Fruit fly (Drosophila melanogaster) whole organism, embryonic: ENCODE measurements around the gene Ogdh.

Source experiments
- Atf6 ChIP-seq: fragments of 200-800 bp; sonication (Bioruptor generic); IDR thresholded peaks from 2 replicates; pipeline ENCODE4 v1.3.6; 2022; ENCODE audit warnings: missing biosample characterization, missing genetic modification characterization
- BEAF-32 ChIP-seq: fragments of 200-800 bp; sonication (Bioruptor generic); optimal IDR thresholded peaks from 3 replicates; lab custom pipeline; 2017; ENCODE audit warnings: missing biosample characterization, missing genetic modification characterization, mild to moderate bottlenecking, moderate library complexity, missing genetic modification reagents
- CG11504 ChIP-seq: fragments of 200-800 bp; sonication (Bioruptor generic); optimal IDR thresholded peaks from 3 replicates; lab custom pipeline; 2019; ENCODE audit warnings: missing biosample characterization, mild to moderate bottlenecking, missing genetic modification characterization, moderate library complexity
- CG11696 ChIP-seq: fragments of 200-800 bp; sonication (Bioruptor generic); IDR thresholded peaks from 2 replicates; pipeline ENCODE4 v1.3.6; 2022; ENCODE audit warnings: missing biosample characterization, missing genetic modification characterization
- CG14014 ChIP-seq: fragments of 200-800 bp; sonication (Bioruptor generic); IDR thresholded peaks from 2 replicates; pipeline ENCODE4 v1.3.6; 2022; ENCODE audit warnings: missing biosample characterization, missing genetic modification characterization
- CG14965 ChIP-seq: fragments of 200-800 bp; sonication (Bioruptor generic); optimal IDR thresholded peaks from 2 replicates; lab custom pipeline; 2016; ENCODE audit warnings: missing biosample characterization, missing genetic modification characterization, borderline replicate concordance
- CG16779 ChIP-seq: fragments of 200-800 bp; sonication (Bioruptor generic); IDR thresholded peaks from 2 replicates; pipeline ENCODE4 v1.3.6; 2022; ENCODE audit warnings: missing biosample characterization, missing genetic modification characterization
- CG16815 ChIP-seq: fragments of 200-800 bp; sonication (Bioruptor generic); optimal IDR thresholded peaks from 3 replicates; lab custom pipeline; 2017; ENCODE audit warnings: missing biosample characterization, mild to moderate bottlenecking, missing genetic modification characterization
- CG2199 ChIP-seq: fragments of 200-800 bp; sonication (Bioruptor generic); IDR thresholded peaks from 3 replicates; pipeline ENCODE4 v1.3.6; 2022; ENCODE audit warnings: missing biosample characterization, missing genetic modification characterization
- CG30403 ChIP-seq: fragments of 200-800 bp; sonication (Bioruptor generic); optimal IDR thresholded peaks from 3 replicates; lab custom pipeline; 2016; ENCODE audit warnings: missing biosample characterization, missing genetic modification characterization
- CG3163 ChIP-seq: fragments of 200-800 bp; sonication (Bioruptor generic); optimal IDR thresholded peaks from 3 replicates; lab custom pipeline; 2016; ENCODE audit warnings: missing biosample characterization, missing genetic modification characterization
- CG33213 ChIP-seq: fragments of 200-800 bp; sonication (Bioruptor generic); optimal IDR thresholded peaks from 3 replicates; lab custom pipeline; 2016; ENCODE audit warnings: missing biosample characterization, missing genetic modification characterization
- CG34422 ChIP-seq: fragments of 200-800 bp; sonication (Bioruptor generic); IDR thresholded peaks from 3 replicates; pipeline ENCODE4 v1.3.6; 2022; ENCODE audit warnings: missing biosample characterization, missing genetic modification characterization
- CG3838 ChIP-seq: fragments of 200-800 bp; sonication (Bioruptor generic); optimal IDR thresholded peaks from 3 replicates; lab custom pipeline; 2016; ENCODE audit warnings: missing biosample characterization, missing genetic modification characterization
- CG8924 ChIP-seq: fragments of 200-800 bp; optimal IDR thresholded peaks from 3 replicates; lab custom pipeline; 2019; ENCODE audit warnings: missing biosample characterization, mild to moderate bottlenecking, missing genetic modification characterization, moderate library complexity
- CrebB ChIP-seq: fragments of 200-800 bp; sonication (Bioruptor generic); optimal IDR thresholded peaks from 3 replicates; lab custom pipeline; 2018; ENCODE audit warnings: missing biosample characterization, mild to moderate bottlenecking, missing genetic modification characterization
- Dad ChIP-seq: fragments of 200-800 bp; sonication (Bioruptor generic); optimal IDR thresholded peaks from 3 replicates; lab custom pipeline; 2016; ENCODE audit warnings: missing biosample characterization, missing genetic modification characterization
- Deaf1 ChIP-seq: fragments of 200-800 bp; optimal IDR thresholded peaks from 3 replicates; lab custom pipeline; 2019; ENCODE audit warnings: missing biosample characterization, mild to moderate bottlenecking, missing genetic modification characterization, moderate library complexity
- Dek ChIP-seq: fragments of 200-800 bp; sonication (Bioruptor generic); optimal IDR thresholded peaks from 3 replicates; lab custom pipeline; 2019; ENCODE audit warnings: missing biosample characterization, mild to moderate bottlenecking, missing genetic modification characterization, moderate library complexity
- GATAe ChIP-seq: fragments of 200-800 bp; sonication (Bioruptor generic); conservative IDR thresholded peaks from 2 replicates; pipeline ENCODE4 v1.3.6; 2022; ENCODE audit warnings: missing biosample characterization, missing genetic modification characterization
- HLH3B ChIP-seq: fragments of 200-800 bp; sonication (Bioruptor generic); IDR thresholded peaks from 2 replicates; pipeline ENCODE4 v1.3.6; 2022; ENCODE audit warnings: missing biosample characterization, missing genetic modification characterization
- Mad ChIP-seq: fragments of 200-800 bp; sonication (Bioruptor generic); optimal IDR thresholded peaks from 2 replicates; lab custom pipeline; 2016; ENCODE audit warnings: missing biosample characterization, missing genetic modification characterization
- Max ChIP-seq: fragments of 200-800 bp; sonication (Bioruptor generic); optimal IDR thresholded peaks from 2 replicates; lab custom pipeline; 2016; ENCODE audit warnings: missing biosample characterization, mild to moderate bottlenecking, missing genetic modification characterization
- Nf-YC ChIP-seq: fragments of 200-800 bp; optimal IDR thresholded peaks from 3 replicates; lab custom pipeline; 2019; ENCODE audit warnings: missing biosample characterization, mild to moderate bottlenecking, missing genetic modification characterization, moderate library complexity
- Sin3A ChIP-seq: fragments of >200 bp; optimal IDR thresholded peaks from 2 replicates; lab custom pipeline; 2018
- ab ChIP-seq: fragments of 200-800 bp; sonication (Bioruptor generic); optimal IDR thresholded peaks from 2 replicates; lab custom pipeline; 2016; ENCODE audit warnings: missing biosample characterization, missing genetic modification characterization
- bab2 ChIP-seq: fragments of 200-800 bp; sonication (Bioruptor generic); optimal IDR thresholded peaks from 2 replicates; lab custom pipeline; 2016; ENCODE audit warnings: missing biosample characterization, missing genetic modification characterization
- bbx ChIP-seq: fragments of 200-800 bp; sonication (Bioruptor generic); IDR thresholded peaks from 2 replicates; pipeline ENCODE4 v1.3.6; 2022; ENCODE audit warnings: missing biosample characterization, missing genetic modification characterization; ENCODE audit not compliant: partially characterized antibody
- crc ChIP-seq: fragments of 200-800 bp; sonication (Bioruptor generic); optimal IDR thresholded peaks from 2 replicates; lab custom pipeline; 2016; ENCODE audit warnings: missing biosample characterization, missing genetic modification characterization
- crol ChIP-seq: fragments of 200-800 bp; sonication (Bioruptor generic); IDR thresholded peaks from 2 replicates; pipeline ENCODE4 v1.3.6; 2022; ENCODE audit warnings: missing biosample characterization, missing genetic modification characterization
- dmrt99B ChIP-seq: fragments of 200-800 bp; sonication (Bioruptor generic); optimal IDR thresholded peaks from 2 replicates; lab custom pipeline; 2018; ENCODE audit warnings: missing biosample characterization, mild to moderate bottlenecking, missing genetic modification characterization, moderate library complexity
- eyg ChIP-seq: fragments of 200-800 bp; sonication (Bioruptor generic); optimal IDR thresholded peaks from 3 replicates; lab custom pipeline; 2016; ENCODE audit warnings: missing biosample characterization, missing genetic modification characterization
- fd64A ChIP-seq: fragments of 200-800 bp; sonication (Bioruptor generic); optimal IDR thresholded peaks from 3 replicates; lab custom pipeline; 2018; ENCODE audit warnings: missing biosample characterization, mild to moderate bottlenecking, missing genetic modification characterization
- ham ChIP-seq: fragments of 200-800 bp; sonication (Bioruptor generic); IDR thresholded peaks from 2 replicates; pipeline ENCODE4 v1.3.6; 2022; ENCODE audit warnings: missing biosample characterization, missing genetic modification characterization
- ken ChIP-seq: fragments of 200-800 bp; sonication (Bioruptor generic); IDR thresholded peaks from 3 replicates; pipeline ENCODE4 v1.3.6; 2022; ENCODE audit warnings: missing biosample characterization, missing genetic modification characterization
- klu ChIP-seq: fragments of 200-800 bp; sonication (Bioruptor generic); IDR thresholded peaks from 2 replicates; pipeline ENCODE4 v1.3.6; 2022; ENCODE audit warnings: missing biosample characterization, missing genetic modification characterization
- lab ChIP-seq: fragments of 200-800 bp; sonication (Bioruptor generic); optimal IDR thresholded peaks from 3 replicates; lab custom pipeline; 2017; ENCODE audit warnings: missing biosample characterization, missing genetic modification characterization, mild to moderate bottlenecking, moderate library complexity, missing genetic modification reagents
- lmd ChIP-seq: fragments of 200-800 bp; sonication (Bioruptor generic); IDR thresholded peaks from 2 replicates; pipeline ENCODE4 v1.3.6; 2022; ENCODE audit warnings: missing biosample characterization, missing genetic modification characterization
- oc ChIP-seq: fragments of 200-800 bp; sonication (Bioruptor generic); optimal IDR thresholded peaks from 2 replicates; lab custom pipeline; 2018; ENCODE audit warnings: missing biosample characterization, mild to moderate bottlenecking, missing genetic modification characterization, moderate library complexity
- org-1 ChIP-seq: fragments of 200-800 bp; sonication (Bioruptor generic); optimal IDR thresholded peaks from 2 replicates; lab custom pipeline; 2017; ENCODE audit warnings: missing biosample characterization, missing genetic modification characterization
- phol ChIP-seq: fragments of 200-800 bp; sonication (Bioruptor generic); optimal IDR thresholded peaks from 3 replicates; lab custom pipeline; 2018; ENCODE audit warnings: missing biosample characterization, mild to moderate bottlenecking, missing genetic modification characterization, moderate library complexity
- sc ChIP-seq, 3 experiments: fragments of >200 bp in 2 of 3; fragments of 200-800 bp in 1 of 3; sonication (Bioruptor generic) in 1 of 3; optimal IDR thresholded peaks; 2 replicates in 2 of 3; 3 replicates in 1 of 3; lab custom pipeline; 2017; ENCODE audit warnings: mild to moderate bottlenecking in 1 of 3, missing biosample characterization in 1 of 3, missing genetic modification characterization in 1 of 3, missing genetic modification reagents in 1 of 3
- seq ChIP-seq: fragments of 200-800 bp; sonication (Bioruptor generic); IDR thresholded peaks from 2 replicates; pipeline ENCODE4 v1.3.6; 2022; ENCODE audit warnings: missing biosample characterization, missing genetic modification characterization
- sna ChIP-seq: fragments of 200-800 bp; sonication (Bioruptor generic); IDR thresholded peaks from 2 replicates; pipeline ENCODE4 v1.3.6; 2022; ENCODE audit warnings: missing biosample characterization, missing genetic modification characterization; ENCODE audit not compliant: partially characterized antibody
- stc ChIP-seq: fragments of 200-800 bp; sonication (Bioruptor generic); IDR thresholded peaks from 2 replicates; pipeline ENCODE4 v1.3.6; 2022; ENCODE audit warnings: missing biosample characterization, missing genetic modification characterization
- trh ChIP-seq: fragments of 200-800 bp; sonication (Bioruptor generic); optimal IDR thresholded peaks from 2 replicates; lab custom pipeline; 2016; ENCODE audit warnings: missing biosample characterization, missing genetic modification characterization
- tup ChIP-seq: fragments of 200-800 bp; sonication (Bioruptor generic); optimal IDR thresholded peaks from 2 replicates; lab custom pipeline; 2016; ENCODE audit warnings: missing biosample characterization, mild to moderate bottlenecking, missing genetic modification characterization, moderate library complexity
- yki ChIP-seq: fragments of >200 bp; optimal IDR thresholded peaks from 3 replicates; lab custom pipeline; 2018
- zen2 ChIP-seq: fragments of 200-800 bp; sonication (Bioruptor generic); IDR thresholded peaks from 3 replicates; pipeline ENCODE4 v1.3.6; 2022; ENCODE audit warnings: missing biosample characterization, missing genetic modification characterization; ENCODE audit not compliant: partially characterized antibody

The Ogdh gene

DNA sequence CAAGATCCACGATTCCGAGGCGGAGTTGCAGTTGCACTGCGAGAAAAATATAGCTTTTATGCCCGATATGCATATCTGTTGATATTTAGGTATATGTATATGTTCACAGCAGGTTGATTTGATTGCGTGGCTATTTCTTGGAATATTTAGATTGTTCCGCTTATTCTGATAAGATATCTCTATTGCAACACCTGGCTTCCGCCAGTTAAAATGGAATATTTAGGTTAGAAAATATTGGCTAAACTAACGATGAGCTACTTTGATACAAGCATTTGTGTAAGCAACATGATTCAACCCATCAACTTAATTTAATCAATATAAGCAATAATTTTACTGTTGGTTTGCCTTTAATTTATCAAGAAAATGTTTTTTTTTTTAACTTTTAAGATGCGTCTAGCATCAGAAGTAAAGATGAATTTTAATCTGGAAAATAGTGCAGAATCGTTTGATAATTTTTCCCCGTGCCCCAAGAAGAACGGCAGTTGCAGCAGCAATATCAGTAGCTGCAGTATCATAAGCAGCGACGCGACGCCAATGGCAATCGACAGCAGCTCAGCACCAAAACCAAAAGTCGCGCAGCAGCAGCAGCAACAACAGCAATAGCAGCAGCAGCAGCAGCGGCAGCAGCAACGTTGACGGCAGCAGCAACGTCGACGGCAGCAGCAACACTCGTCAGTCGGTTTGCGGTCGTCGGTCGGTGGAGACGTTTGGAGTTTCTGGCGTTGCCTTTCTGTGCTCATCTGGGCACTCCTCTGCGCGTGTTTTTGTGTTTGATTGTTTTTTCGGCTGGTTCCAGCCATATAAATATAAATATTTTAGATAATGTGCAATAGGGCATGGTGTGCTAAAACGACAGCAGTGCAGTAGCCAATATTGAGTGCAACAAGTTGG lies 21.3 kb downstream of the Ogdh start (continued):
- TF ChIP-seq fd64A (GFP tag; lab: Kevin White, UChicago) (no peak), CG2199 (GFP tag; lab: Robert Waterston, UW) (no peak), bbx (GFP tag; lab: Robert Waterston, UW) (peak; percentile 39; the same call in 1 of the 2 replicates), CG16815 (GFP tag; lab: Kevin White, UChicago) (no peak), CG8924 (tag; lab: Kevin White, UChicago) (no peak), Deaf1 (tag; lab: Kevin White, UChicago) (peak; percentile 76), klu (no peak), ken (GFP tag; lab: Robert Waterston, UW) (0 out of 3 replicates have a peak, but pooled peaks have one; percentile 24), lmd (GFP tag; lab: Robert Waterston, UW) (no peak), CG33213 (GFP tag; lab: Kevin White, UChicago) (no peak), BEAF-32 (GFP tag; lab: Kevin White, UChicago) (no peak), sc (optimal IDR thresholded peaks at IDR 0.05; lab: Kevin White, UChicago) (no peak), sc (GFP tag; optimal IDR thresholded peaks at IDR 0.05; lab: Kevin White, UChicago) (peak; percentile 27), Sin3A (lab: Kevin White, UChicago) (no peak), zen2 (GFP tag; lab: Robert Waterston, UW) (0 out of 3 replicates have a peak, but pooled peaks have one; percentile 28), ham (GFP tag; lab: Robert Waterston, UW) (no peak), HLH3B (GFP tag; lab: Robert Waterston, UW) (no peak), CG14965 (GFP tag; lab: Kevin White, UChicago) (no peak), bab2 (GFP tag; lab: Kevin White, UChicago) (no peak), stc (GFP tag; lab: Robert Waterston, UW) (peak; percentile 28; the same call in 1 of the 2 replicates), dmrt99B (tag; lab: Kevin White, UChicago) (peak; percentile 11), CG3838 (GFP tag; lab: Kevin White, UChicago) (no peak), lab (GFP tag; lab: Kevin White, UChicago) (no peak), phol (peak; percentile 25), GATAe (no peak), Max (GFP tag; lab: Kevin White, UChicago) (no peak), CG14014 (GFP tag; lab: Robert Waterston, UW) (no peak), sna (GFP tag; lab: Robert Waterston, UW) (no peak), Mad (GFP tag; lab: Kevin White, UChicago) (no peak), ab (no peak), crc (GFP tag; lab: Kevin White, UChicago) (no peak), crol (no peak), CG16779 (GFP tag; lab: Robert Waterston, UW) (no peak), Dad (GFP tag; lab: Kevin White, UChicago) (no peak), CrebB (tag; lab: Kevin White, UChicago) (no peak), CG3163 (GFP tag; lab: Kevin White, UChicago) (no peak), CG30403 (no peak), tup (GFP tag; lab: Kevin White, UChicago) (no peak), trh (GFP tag; lab: Kevin White, UChicago) (no peak), eyg (GFP tag; lab: Kevin White, UChicago) (no peak), oc (peak; percentile 29), CG34422 (GFP tag; lab: Robert Waterston, UW) (0 out of 3 replicates have a peak, but pooled peaks have one; percentile 8), Atf6 (GFP tag; lab: Robert Waterston, UW) (peak; percentile 31; the same call in 1 of the 2 replicates), Nf-YC (tag; lab: Kevin White, UChicago) (no peak), Dek (tag; lab: Kevin White, UChicago) (no peak), org-1 (GFP tag; lab: Kevin White, UChicago) (no peak), seq (GFP tag; lab: Robert Waterston, UW) (no peak), CG11696 (GFP tag; lab: Robert Waterston, UW) (no peak), yki (lab: Kevin White, UChicago) (no peak), CG11504 (tag; lab: Kevin White, UChicago) (peak; percentile 8)
